Fruit fly (Drosophila melanogaster): ENCODE measurements around the gene CG33282.

DNA sequence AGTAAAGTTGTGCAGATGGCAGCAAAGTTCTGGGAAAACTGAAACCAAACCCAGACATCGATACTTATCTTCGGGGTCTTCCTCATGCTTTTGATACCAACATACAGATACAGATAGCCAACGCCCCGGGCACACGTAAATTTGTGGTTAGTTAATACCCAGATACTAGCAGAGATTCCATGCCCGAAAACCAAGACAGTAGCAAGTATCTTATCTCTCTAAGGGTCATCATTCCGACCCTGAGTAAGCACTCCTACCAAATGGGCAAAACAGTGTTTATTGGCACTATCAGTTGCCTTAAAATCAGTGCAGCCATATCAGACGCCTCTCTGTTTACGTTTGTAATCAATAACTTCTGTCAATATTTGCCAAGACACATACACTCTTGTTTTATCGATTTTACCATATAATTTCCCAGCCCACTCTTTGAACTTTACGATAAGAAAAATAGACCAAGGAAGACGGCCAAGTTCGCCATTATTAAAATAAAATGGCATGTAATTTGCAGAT lies 47.2 kb upstream of the CG33282 start, which contains the start of gene OtopLb:
- TF ChIP-seq Blimp-1 (GFP tag; optimal IDR thresholded peaks at IDR 0.05) (no peak), salr (GFP tag; optimal IDR thresholded peaks at IDR 0.05) (no peak), CG6163 (GFP tag; IDR thresholded peaks at IDR 0.05) (0 out of 3 replicates have a peak, but pooled peaks have one; percentile 38), Lpt (GFP tag; optimal IDR thresholded peaks at IDR 0.05) (no peak), Gug (GFP tag; IDR thresholded peaks at IDR 0.05) (no peak), CG11902 (GFP tag; optimal IDR thresholded peaks at IDR 0.05) (no peak), Eip78C (GFP tag) (no peak), topi (GFP tag; optimal IDR thresholded peaks at IDR 0.05) (no peak), CG7368 (GFP tag; optimal IDR thresholded peaks at IDR 0.05) (no peak), fd59A (GFP tag; optimal IDR thresholded peaks at IDR 0.05) (no peak), Eip75B (GFP tag; optimal IDR thresholded peaks at IDR 0.05) (no peak), Hr38 (GFP tag; optimal IDR thresholded peaks at IDR 0.05) (no peak)
